Worm (Caenorhabditis elegans) whole organism, late embryonic: ENCODE measurements around the gene sta-2.
A peak's percentile ranks its signal among the peaks of the same experiment; 100 is the strongest.

Experiments used
- C38D4.7 ChIP-seq: fragments of 200-800 bp; sonication (Bioruptor generic); optimal IDR thresholded peaks from 2 replicates; lab custom pipeline; 2018; ENCODE audit warnings: mild to moderate bottlenecking, missing genetic modification characterization, moderate library complexity, missing compliant biosample characterization
- F13H6.1 ChIP-seq: sonication (generic microtip); optimal IDR thresholded peaks from 2 replicates; lab custom pipeline; 2016; ENCODE audit warnings: missing genetic modification characterization, missing compliant biosample characterization
- K02D7.2 ChIP-seq: sonication (generic microtip); optimal IDR thresholded peaks from 2 replicates; lab custom pipeline; 2017; ENCODE audit warnings: mild to moderate bottlenecking, missing genetic modification characterization, missing compliant biosample characterization
- K09A11.1 ChIP-seq: sonication (generic microtip); optimal IDR thresholded peaks from 2 replicates; lab custom pipeline; 2017; ENCODE audit warnings: antibody characterized with exemption, mild to moderate bottlenecking, missing genetic modification characterization, missing compliant biosample characterization; ENCODE audit not compliant: insufficient read depth
- ama-1 ChIP-seq: fragments of 150-350 bp; optimal IDR thresholded peaks from 2 replicates; lab custom pipeline; 2014
- ceh-14 ChIP-seq: sonication (generic microtip); optimal IDR thresholded peaks from 2 replicates; lab custom pipeline; 2016; ENCODE audit warnings: missing genotype, missing genetic modification characterization, missing compliant biosample characterization
- ceh-2 ChIP-seq: sonication (generic microtip); optimal IDR thresholded peaks from 2 replicates; lab custom pipeline; 2016; ENCODE audit warnings: missing genotype, missing genetic modification characterization, missing compliant biosample characterization
- ceh-30 ChIP-seq: fragments of 150-350 bp; optimal IDR thresholded peaks from 2 replicates; lab custom pipeline; 2014; ENCODE audit warnings: missing biosample characterization, missing genetic modification characterization
- ceh-31 ChIP-seq: sonication (generic microtip); optimal IDR thresholded peaks from 2 replicates; lab custom pipeline; 2016; ENCODE audit warnings: missing genetic modification characterization, missing compliant biosample characterization
- ceh-34 ChIP-seq: sonication (generic microtip); optimal IDR thresholded peaks from 2 replicates; lab custom pipeline; 2016; ENCODE audit warnings: mild to moderate bottlenecking, missing genetic modification characterization, missing compliant biosample characterization
- ceh-45 ChIP-seq: fragments of 200-800 bp; sonication (Bioruptor generic); IDR thresholded peaks from 2 replicates; pipeline ENCODE4 v1.3.6; 2022; ENCODE audit warnings: missing genetic modification reagents, missing genetic modification characterization, missing compliant biosample characterization
- ceh-48 ChIP-seq: sonication (generic microtip); optimal IDR thresholded peaks from 2 replicates; lab custom pipeline; 2016; ENCODE audit warnings: missing genetic modification characterization, inconsistent platforms, missing compliant biosample characterization
- ceh-9 ChIP-seq: sonication (generic microtip); optimal IDR thresholded peaks from 2 replicates; lab custom pipeline; 2016; ENCODE audit warnings: mild to moderate bottlenecking, missing genetic modification characterization, inconsistent platforms, missing compliant biosample characterization
- dmd-4 ChIP-seq: sonication (generic microtip); optimal IDR thresholded peaks from 2 replicates; lab custom pipeline; 2016; ENCODE audit warnings: borderline replicate concordance, missing genetic modification characterization, missing compliant biosample characterization
- elt-2 ChIP-seq: sonication (generic microtip); optimal IDR thresholded peaks from 2 replicates; lab custom pipeline; 2016; ENCODE audit warnings: missing genetic modification reagents, missing genetic modification characterization, missing compliant biosample characterization
- elt-4 ChIP-seq: sonication (generic microtip); optimal IDR thresholded peaks from 2 replicates; lab custom pipeline; 2016; ENCODE audit warnings: missing genetic modification characterization, missing compliant biosample characterization
- eyg-1 ChIP-seq: sonication (generic microtip); optimal IDR thresholded peaks from 2 replicates; lab custom pipeline; 2016; ENCODE audit warnings: missing genotype, missing genetic modification characterization, missing compliant biosample characterization
- fax-1 ChIP-seq: sonication (generic microtip); optimal IDR thresholded peaks from 2 replicates; lab custom pipeline; 2016; ENCODE audit warnings: missing genotype, missing genetic modification characterization, missing compliant biosample characterization
- fkh-10 ChIP-seq: fragments of 150-350 bp; optimal IDR thresholded peaks from 2 replicates; lab custom pipeline; 2014; ENCODE audit warnings: missing biosample characterization, missing genetic modification reagents, missing genetic modification characterization
- gmeb-2 ChIP-seq: sonication (generic microtip); optimal IDR thresholded peaks from 2 replicates; lab custom pipeline; 2016; ENCODE audit warnings: missing genetic modification characterization, inconsistent platforms, missing compliant biosample characterization
- hlh-13 ChIP-seq: fragments of 200-800 bp; sonication (Bioruptor generic); optimal IDR thresholded peaks from 2 replicates; lab custom pipeline; 2018; ENCODE audit warnings: mild to moderate bottlenecking, missing genetic modification characterization, missing compliant biosample characterization
- hlh-30 ChIP-seq: sonication (generic microtip); optimal IDR thresholded peaks from 2 replicates; lab custom pipeline; 2017; ENCODE audit warnings: antibody characterized with exemption, missing genetic modification characterization, missing compliant biosample characterization; ENCODE audit not compliant: insufficient read depth
- hlh-6 ChIP-seq: sonication (generic microtip); optimal IDR thresholded peaks from 2 replicates; lab custom pipeline; 2016; ENCODE audit warnings: missing genotype, missing genetic modification characterization, missing compliant biosample characterization
- hlh-8 ChIP-seq: sonication (generic microtip); optimal IDR thresholded peaks from 2 replicates; lab custom pipeline; 2016; ENCODE audit warnings: missing genotype, missing genetic modification characterization, missing compliant biosample characterization
- lim-6 ChIP-seq: sonication (generic microtip); optimal IDR thresholded peaks from 2 replicates; lab custom pipeline; 2016; ENCODE audit warnings: missing genetic modification characterization, missing compliant biosample characterization
- madf-2 ChIP-seq: sonication (generic microtip); optimal IDR thresholded peaks from 2 replicates; lab custom pipeline; 2017; ENCODE audit warnings: missing genetic modification characterization, missing compliant biosample characterization
- mec-3 ChIP-seq: sonication (generic microtip); optimal IDR thresholded peaks from 2 replicates; lab custom pipeline; 2016; ENCODE audit warnings: borderline replicate concordance, missing genetic modification characterization, missing compliant biosample characterization
- nfya-1 ChIP-seq: sonication (generic microtip); optimal IDR thresholded peaks from 2 replicates; lab custom pipeline; 2017; ENCODE audit warnings: missing genetic modification characterization, mild to moderate bottlenecking, missing compliant biosample characterization, antibody characterized with exemption, moderate library complexity
- pag-3 ChIP-seq: sonication (generic microtip); optimal IDR thresholded peaks from 2 replicates; lab custom pipeline; 2016; ENCODE audit warnings: missing compliant biosample characterization, missing genetic modification characterization, borderline replicate concordance
- pat-9 ChIP-seq: fragments of 200-800 bp; sonication (Bioruptor generic); optimal IDR thresholded peaks from 2 replicates; lab custom pipeline; 2018; ENCODE audit warnings: mild to moderate bottlenecking, missing genetic modification characterization, moderate library complexity, missing compliant biosample characterization
- pax-1 ChIP-seq: fragments of 150-350 bp; optimal IDR thresholded peaks from 2 replicates; lab custom pipeline; 2014; ENCODE audit warnings: missing biosample characterization, missing genetic modification characterization
- pha-4 ChIP-seq: fragments of 150-350 bp; optimal IDR thresholded peaks from 2 replicates; lab custom pipeline; 2018; ENCODE audit warnings: missing biosample characterization, missing genetic modification reagents, missing genetic modification characterization
- pqm-1 ChIP-seq: sonication (generic microtip); optimal IDR thresholded peaks from 2 replicates; lab custom pipeline; 2016; ENCODE audit warnings: missing genetic modification characterization, missing compliant biosample characterization
- rnt-1 ChIP-seq: sonication (generic microtip); optimal IDR thresholded peaks from 2 replicates; lab custom pipeline; 2016; ENCODE audit warnings: missing genetic modification characterization, missing compliant biosample characterization
- sdc-2 ChIP-seq: sonication (generic microtip); optimal IDR thresholded peaks from 2 replicates; lab custom pipeline; 2016; ENCODE audit warnings: missing genotype, missing genetic modification characterization, missing compliant biosample characterization
- sox-2 ChIP-seq: fragments of 200-800 bp; sonication (Bioruptor generic); IDR thresholded peaks from 2 replicates; pipeline ENCODE4 v1.3.6; 2022; ENCODE audit warnings: missing genetic modification reagents, missing genetic modification characterization, missing compliant biosample characterization
- sox-4 ChIP-seq: sonication (generic microtip); optimal IDR thresholded peaks from 2 replicates; lab custom pipeline; 2017; ENCODE audit warnings: mild to moderate bottlenecking, missing genetic modification characterization, inconsistent platforms, missing compliant biosample characterization
- syd-9 ChIP-seq: sonication (generic microtip); optimal IDR thresholded peaks from 2 replicates; lab custom pipeline; 2016; ENCODE audit warnings: mild to moderate bottlenecking, missing genetic modification characterization, moderate library complexity, missing compliant biosample characterization
- tbx-2 ChIP-seq: sonication (generic microtip); optimal IDR thresholded peaks from 2 replicates; lab custom pipeline; 2016; ENCODE audit warnings: missing genetic modification characterization, missing compliant biosample characterization
- unc-3 ChIP-seq, 2 experiments: fragments of 200-800 bp in 1 of 2; sonication (Bioruptor generic) in 1 of 2; sonication (generic microtip) in 1 of 2; conservative IDR thresholded peaks in 1 of 2; optimal IDR thresholded peaks in 1 of 2; 2 replicates each; pipeline versions ENCODE4 v1.3.6 to Lab custom; 2016 to 2022; ENCODE audit warnings: missing compliant biosample characterization in 2 of 2, missing genetic modification characterization in 2 of 2, missing genetic modification reagents in 1 of 2
- unc-42 ChIP-seq: sonication (generic microtip); optimal IDR thresholded peaks from 2 replicates; lab custom pipeline; 2016; ENCODE audit warnings: missing genotype, missing genetic modification characterization, missing compliant biosample characterization
- unc-55 ChIP-seq: sonication (generic microtip); optimal IDR thresholded peaks from 2 replicates; lab custom pipeline; 2017; ENCODE audit warnings: missing biosample characterization, missing genetic modification reagents, missing genetic modification characterization
- ztf-16 ChIP-seq: sonication (generic microtip); optimal IDR thresholded peaks from 2 replicates; lab custom pipeline; 2017; ENCODE audit warnings: missing genetic modification characterization, missing compliant biosample characterization

sta-2 gene

DNA sequence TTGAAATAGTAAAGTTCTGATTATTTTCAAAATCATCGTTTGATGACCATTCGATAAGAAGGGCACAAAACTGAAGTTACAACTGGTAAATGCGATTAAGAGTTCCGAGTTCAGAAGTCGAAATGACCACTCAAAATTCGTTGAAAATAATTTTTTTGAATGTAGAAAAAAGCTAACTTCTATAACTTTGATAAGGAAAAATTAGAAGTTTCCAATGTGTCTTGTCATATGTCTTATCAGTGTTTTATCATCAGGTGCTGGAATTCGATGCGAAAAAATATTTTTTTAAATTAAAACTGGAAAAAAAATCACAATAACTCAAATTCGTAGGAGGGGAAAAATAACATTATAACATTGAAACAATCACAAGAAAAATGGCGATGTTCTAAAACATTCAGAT, 15.3 kb upstream of the sta-2 start:
- no peak for TF ChIP-seq pag-3 (tag; lab: Kevin White, UChicago)
- no peak for TF ChIP-seq ceh-9 (tag; lab: Kevin White, UChicago)

ce11 chrV:9729462-9730162, 11.4 kb upstream of the sta-2 start, which contains the start of the genes aagr-3 and drap-1:
aagr-3 (minus strand) TSS chrV:9729512.
drap-1 (plus strand) TSS chrV:9730106.
- TF ChIP-seq pqm-1 (tag; lab: Kevin White, UChicago) (no peak), fkh-10 (GFP tag; lab: Kevin White, UChicago) (no peak), ceh-48 (no peak), K09A11.1 (tag; lab: Kevin White, UChicago) (no peak), ceh-31 (tag; lab: Kevin White, UChicago) (peak; percentile 2), pax-1 (tag; lab: Kevin White, UChicago) (no peak), elt-2 (tag; lab: Kevin White, UChicago) (peak; percentile 14), nfya-1 (tag; lab: Kevin White, UChicago) (peak; percentile 45), K02D7.2 (tag; lab: Kevin White, UChicago) (no peak)
- TF ChIP-seq, all 69 proteins: peak for 3

- TF ChIP-seq F13H6.1 (tag; lab: Kevin White, UChicago) (peak; percentile 94), gmeb-2 (tag; lab: Kevin White, UChicago) (no peak), ceh-34 (tag; lab: Kevin White, UChicago) (peak; percentile 95), ama-1 (peak; percentile 91), rnt-1 (tag; lab: Kevin White, UChicago) (peak; percentile 94), K09A11.1 (tag; lab: Kevin White, UChicago) (peak; percentile 15), syd-9 (tag; lab: Kevin White, UChicago) (peak; percentile 76), ztf-16 (tag; lab: Kevin White, UChicago) (peak; percentile 73), fax-1 (tag; lab: Kevin White, UChicago) (peak; percentile 33), madf-2 (tag; lab: Kevin White, UChicago) (peak; percentile 73), fkh-10 (GFP tag; lab: Kevin White, UChicago) (peak; percentile 75), C38D4.7 (GFP tag; lab: Kevin White, UChicago) (no peak), hlh-30 (peak; percentile 91), pha-4 (tag; lab: Kevin White, UChicago) (no peak), sdc-2 (tag; lab: Kevin White, UChicago) (peak; percentile 67), lim-6 (tag; lab: Kevin White, UChicago) (peak; percentile 32), ceh-45 (GFP tag; lab: Robert Waterston, UW) (no peak), pqm-1 (tag; lab: Kevin White, UChicago) (peak; percentile 79), ceh-9 (tag; lab: Kevin White, UChicago) (no peak), ceh-14 (tag; lab: Kevin White, UChicago) (peak; percentile 59), mec-3 (peak; percentile 38), sox-2 (GFP tag; lab: Robert Waterston, UW) (peak; percentile 58), hlh-6 (tag; lab: Kevin White, UChicago) (peak; percentile 60), pag-3 (tag; lab: Kevin White, UChicago) (peak; percentile 55), hlh-8 (tag; lab: Kevin White, UChicago) (peak; percentile 88), pat-9 (peak; percentile 61), sox-4 (tag; lab: Kevin White, UChicago) (peak; percentile 52), dmd-4 (tag; lab: Kevin White, UChicago) (peak; percentile 72), hlh-13 (no peak), ceh-30 (tag; lab: Kevin White, UChicago) (no peak), elt-4 (tag; lab: Kevin White, UChicago) (no peak), tbx-2 (tag; lab: Kevin White, UChicago) (peak; percentile 95), ceh-2 (tag; lab: Kevin White, UChicago) (peak; percentile 81), unc-42 (tag; lab: Kevin White, UChicago) (peak; percentile 69), unc-55 (GFP tag; lab: Kevin White, UChicago) (peak; percentile 96), unc-3 (GFP tag; conservative IDR thresholded peaks at IDR 0.05; lab: Robert Waterston, UW) (no peak), unc-3 (tag; optimal IDR thresholded peaks at IDR 0.05; lab: Kevin White, UChicago) (peak; percentile 50), eyg-1 (peak; percentile 72)
These were observed 10.0 kb upstream of the sta-2 start for ce11 chrV:9730743-9731706.
